Worm (Caenorhabditis elegans): Measurements from ENCODE around the gene sfxn-1.4.

DNA sequence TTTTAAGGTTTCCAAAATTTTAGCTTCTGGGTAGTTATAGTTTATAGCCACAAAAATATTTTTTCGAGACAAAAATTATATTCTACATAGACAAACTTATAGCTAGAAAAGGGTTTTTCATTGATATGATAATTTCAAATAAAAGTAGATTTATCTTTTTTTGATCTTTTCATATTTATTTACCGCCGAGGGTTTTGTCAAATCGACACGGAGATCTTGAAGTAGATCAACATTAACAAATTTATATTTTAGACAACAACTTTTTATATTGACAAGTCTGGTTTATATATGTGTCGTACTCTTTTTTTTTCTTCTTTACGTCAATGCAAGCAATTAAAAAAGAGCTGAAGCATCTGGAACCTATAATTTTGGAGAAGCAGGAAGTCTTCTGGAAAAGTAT lies 22.2 kb downstream of the sfxn-1.4 start:
- TF ChIP-seq flt-1 (GFP tag; IDR thresholded peaks at IDR 0.05), result no peak
- no peak for TF ChIP-seq med-1 (GFP tag; optimal IDR thresholded peaks at IDR 0.05; ENCODE audit: insufficient read depth)
- no peak for TF ChIP-seq cog-1 (tag; optimal IDR thresholded peaks at IDR 0.05)
- no peak for TF ChIP-seq ztf-29 (GFP tag; IDR thresholded peaks at IDR 0.05)
- no peak for TF ChIP-seq T22C8.4 (GFP tag; IDR thresholded peaks at IDR 0.05)
